Fruit fly (Drosophila melanogaster) S2 (cell line): ENCODE measurements around the gene CG6283.

ENCODE experiments used
- CG8478 ChIP-seq: fragments of >200 bp; optimal IDR thresholded peaks from 2 replicates; lab custom pipeline; 2018
- CTCF ChIP-seq, 2 experiments: fragments of >200 bp; optimal IDR thresholded peaks; 2 replicates each; lab custom pipeline; 2018

DNA sequence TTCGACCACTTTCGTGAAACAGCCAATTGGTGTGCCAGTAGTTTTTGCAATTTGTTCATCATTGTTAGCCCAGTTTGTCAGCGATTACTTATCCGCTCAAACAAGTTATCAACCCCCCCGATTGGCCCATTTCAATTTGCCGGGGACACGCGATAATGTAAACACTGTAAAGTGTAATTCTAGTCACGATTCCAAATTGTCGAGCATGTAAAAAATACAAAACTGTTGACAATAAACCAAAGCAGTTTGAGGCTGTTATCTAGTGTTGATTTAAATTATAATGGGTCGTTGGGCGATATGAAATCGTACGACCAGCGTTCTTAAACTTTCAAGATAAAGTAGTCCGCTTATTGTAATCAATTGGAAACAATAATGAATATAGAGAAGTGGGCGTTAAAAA, 33.7 kb downstream of the CG6283 start:
- TF ChIP-seq CG8478 (lab: Kevin White, UChicago) = no peak
- no peak for TF ChIP-seq CTCF (optimal IDR thresholded peaks at IDR 0.05; lab: Kevin White, UChicago)
